Fruit fly (Drosophila melanogaster): Measurements from ENCODE around the gene CG16753.

CG16753 gene

dm6 chr3L:3045256-3045743 lies 9.6 kb upstream of the CG16753 start:
- peak; percentile 52 for TF ChIP-seq Ets21C (GFP tag; optimal IDR thresholded peaks at IDR 0.05)
- TF ChIP-seq Met (GFP tag; optimal IDR thresholded peaks at IDR 0.05): peak; percentile 85
- peak; percentile 93 for TF ChIP-seq CG6808 (GFP tag; optimal IDR thresholded peaks at IDR 0.05)
- peak; percentile 69 for TF ChIP-seq CG11762 (GFP tag; optimal IDR thresholded peaks at IDR 0.05; ENCODE audit: insufficient read depth)
- peak; percentile 65 for TF ChIP-seq CG15336 (GFP tag; IDR thresholded peaks at IDR 0.05)
- TF ChIP-seq salr (GFP tag; optimal IDR thresholded peaks at IDR 0.05): peak; percentile 62 to 85
- peak; percentile 89 for TF ChIP-seq achi (GFP tag; optimal IDR thresholded peaks at IDR 0.05)
- TF ChIP-seq dsx (GFP tag; optimal IDR thresholded peaks at IDR 0.05; ENCODE audit: poor library complexity, severe bottlenecking): peak; percentile 86
- peak; percentile 61 for TF ChIP-seq Eip93F (GFP tag; optimal IDR thresholded peaks at IDR 0.05)
- TF ChIP-seq CG31627 (GFP tag; optimal IDR thresholded peaks at IDR 0.05): peak; percentile 83
- TF ChIP-seq CG8632 (GFP tag; optimal IDR thresholded peaks at IDR 0.05): peak; percentile 93
- TF ChIP-seq topi (GFP tag; optimal IDR thresholded peaks at IDR 0.05): peak; percentile 85
- peak; percentile 89 for TF ChIP-seq CG10631 (GFP tag; optimal IDR thresholded peaks at IDR 0.05)
- TF ChIP-seq OdsH (GFP tag; optimal IDR thresholded peaks at IDR 0.05): peak; percentile 87
- peak; percentile 85 for TF ChIP-seq CG6792 (GFP tag; optimal IDR thresholded peaks at IDR 0.05)
- peak; percentile 80 for TF ChIP-seq cyc (GFP tag; optimal IDR thresholded peaks at IDR 0.05)
- TF ChIP-seq CG10669 (GFP tag; optimal IDR thresholded peaks at IDR 0.05): peak; percentile 90
- peak; percentile 65 for TF ChIP-seq CG11902 (GFP tag; optimal IDR thresholded peaks at IDR 0.05)
- TF ChIP-seq Hr38 (GFP tag; optimal IDR thresholded peaks at IDR 0.05): no peak
- TF ChIP-seq CG6163 (GFP tag; IDR thresholded peaks at IDR 0.05): peak; percentile 84
- peak; percentile 84 for TF ChIP-seq CG8119 (GFP tag; IDR thresholded peaks at IDR 0.05)
- TF ChIP-seq CG1621 (tag; optimal IDR thresholded peaks at IDR 0.05): peak; percentile 70
- TF ChIP-seq Lpt (GFP tag; optimal IDR thresholded peaks at IDR 0.05): peak; percentile 53
- TF ChIP-seq fd85E (GFP tag; optimal IDR thresholded peaks at IDR 0.05): peak; percentile 61
- peak; percentile 84 for TF ChIP-seq Sox14 (GFP tag; optimal IDR thresholded peaks at IDR 0.05)
- peak; percentile 52 for TF ChIP-seq CG6854 (GFP tag; optimal IDR thresholded peaks at IDR 0.05)
- TF ChIP-seq vri (GFP tag; optimal IDR thresholded peaks at IDR 0.05): peak; percentile 87
- peak; percentile 54 for TF ChIP-seq CG4318 (GFP tag; optimal IDR thresholded peaks at IDR 0.05)
- TF ChIP-seq fd59A (GFP tag; optimal IDR thresholded peaks at IDR 0.05): peak; percentile 89
- no peak; the same call in 1 of the 2 replicates for TF ChIP-seq CG11294 (GFP tag; IDR thresholded peaks at IDR 0.05)
- TF ChIP-seq Hr4 (GFP tag; optimal IDR thresholded peaks at IDR 0.05): peak; percentile 70
- TF ChIP-seq Smox (GFP tag; optimal IDR thresholded peaks at IDR 0.05): peak; percentile 86
- peak; percentile 85 for TF ChIP-seq CG9139 (GFP tag; optimal IDR thresholded peaks at IDR 0.05)
- TF ChIP-seq Hr39 (GFP tag; optimal IDR thresholded peaks at IDR 0.05): peak; percentile 81
- TF ChIP-seq CG32006 (GFP tag; optimal IDR thresholded peaks at IDR 0.05): peak; percentile 84
- peak; percentile 83 for TF ChIP-seq lz (GFP tag; optimal IDR thresholded peaks at IDR 0.05)
- peak; percentile 83 for TF ChIP-seq pdm3 (GFP tag; optimal IDR thresholded peaks at IDR 0.05)
- peak; percentile 72 for TF ChIP-seq Blimp-1 (GFP tag; optimal IDR thresholded peaks at IDR 0.05)
- TF ChIP-seq svp (GFP tag): peak; percentile 92
- peak; percentile 86 for TF ChIP-seq Sox102F (GFP tag; optimal IDR thresholded peaks at IDR 0.05)
- TF ChIP-seq CG8319 (GFP tag; optimal IDR thresholded peaks at IDR 0.05): peak; percentile 84
- peak; percentile 49; the same call in 1 of the 3 replicates for TF ChIP-seq eg (GFP tag; IDR thresholded peaks at IDR 0.05)
- peak; percentile 41 for TF ChIP-seq CG6276 (GFP tag; optimal IDR thresholded peaks at IDR 0.05)
- peak; percentile 90 for TF ChIP-seq CG3032 (tag; optimal IDR thresholded peaks at IDR 0.05)
- TF ChIP-seq ss (GFP tag; optimal IDR thresholded peaks at IDR 0.05): peak; percentile 87 to 91
- peak; percentile 87 for TF ChIP-seq CG7368 (GFP tag; optimal IDR thresholded peaks at IDR 0.05)
- TF ChIP-seq Eip75B (GFP tag; optimal IDR thresholded peaks at IDR 0.05): peak; percentile 89
- peak; percentile 77 for TF ChIP-seq CG16779 (tag; optimal IDR thresholded peaks at IDR 0.05)
- TF ChIP-seq acj6 (GFP tag; optimal IDR thresholded peaks at IDR 0.05): peak; percentile 91
- peak; percentile 87 for TF ChIP-seq Sox15 (GFP tag; optimal IDR thresholded peaks at IDR 0.05)
- peak; percentile 94 for TF ChIP-seq CG34406 (GFP tag; optimal IDR thresholded peaks at IDR 0.05)
- TF ChIP-seq net (GFP tag; optimal IDR thresholded peaks at IDR 0.05): peak; percentile 86

All from whole organism, prepupa.